Fruit fly (Drosophila melanogaster) S2 (cell line): ENCODE data around the gene Dic1.

Experiments used
- CG8478 ChIP-seq: fragments of >200 bp; optimal IDR thresholded peaks from 2 replicates; lab custom pipeline; 2018
- CTCF ChIP-seq, 2 experiments: fragments of >200 bp; optimal IDR thresholded peaks; 2 replicates each; lab custom pipeline; 2018

- TF ChIP-seq CG8478 (no peak), CTCF (optimal IDR thresholded peaks at IDR 0.05; lab: Kevin White, UChicago) (no peak)
These were observed 48.0 kb downstream of the Dic1 start for dm6 chr3R:13412704-13413103.
